Fruit fly (Drosophila melanogaster) whole organism, prepupa: ENCODE results near the gene Rrp45.

Experiments used
- CG10669 ChIP-seq: fragments of 200-800 bp; sonication (Bioruptor generic); optimal IDR thresholded peaks from 3 replicates; lab custom pipeline; 2018; ENCODE audit warnings: missing biosample characterization, mild to moderate bottlenecking, missing genetic modification characterization, moderate library complexity
- CG11902 ChIP-seq: fragments of 200-800 bp; sonication (Bioruptor generic); optimal IDR thresholded peaks from 3 replicates; lab custom pipeline; 2016; ENCODE audit warnings: missing biosample characterization, missing genetic modification characterization
- salr ChIP-seq, 2 experiments: fragments of 200-800 bp; sonication (Bioruptor generic); optimal IDR thresholded peaks; 3 replicates each; lab custom pipeline; 2016 to 2018; ENCODE audit warnings: missing biosample characterization in 2 of 2, missing genetic modification characterization in 2 of 2, mild to moderate bottlenecking in 1 of 2
- vri ChIP-seq: fragments of 200-800 bp; sonication (Bioruptor generic); optimal IDR thresholded peaks from 3 replicates; lab custom pipeline; 2016; ENCODE audit warnings: missing biosample characterization, mild to moderate bottlenecking, missing genetic modification characterization

dm6 chrX:16821216-16821615 lies 30.1 kb upstream of the Rrp45 start:
- TF ChIP-seq CG11902, result no peak
- no peak for TF ChIP-seq vri (GFP tag; lab: Kevin White, UChicago)
- TF ChIP-seq salr (GFP tag; optimal IDR thresholded peaks at IDR 0.05; lab: Kevin White, UChicago), result no peak
- peak; percentile 5 for TF ChIP-seq CG10669 (GFP tag; lab: Kevin White, UChicago)
